Worm (Caenorhabditis elegans) whole organism, L4/young adult: ENCODE data around the gene pisy-1.

ENCODE experiments used
- W03F9.2 ChIP-seq: fragments of 150-350 bp; optimal IDR thresholded peaks from 2 replicates; lab custom pipeline; 2014; ENCODE audit warnings: missing biosample characterization, missing genetic modification characterization
- dao-5 ChIP-seq: sonication (generic microtip); optimal IDR thresholded peaks from 2 replicates; lab custom pipeline; 2016; ENCODE audit warnings: missing genotype, missing genetic modification characterization, moderate library complexity, missing compliant biosample characterization
- him-1 ChIP-seq: sonication (generic microtip); optimal IDR thresholded peaks from 2 replicates; lab custom pipeline; 2016; ENCODE audit warnings: missing genotype, missing genetic modification reagents, missing genetic modification characterization, missing compliant biosample characterization

The pisy-1 gene

ce11 chrII:12689333-12689732 lies 48.8 kb downstream of the pisy-1 start:
- TF ChIP-seq dao-5 (no peak), W03F9.2 (tag; lab: Kevin White, UChicago) (no peak), him-1 (tag; lab: Kevin White, UChicago) (no peak)
